Worm (Caenorhabditis elegans) whole organism, L2 larva: ENCODE results near the gene prp-21.

Experiments used
- R02D3.7 ChIP-seq: fragments of 150-350 bp; optimal IDR thresholded peaks from 2 replicates; lab custom pipeline; 2014; ENCODE audit warnings: missing biosample characterization, missing genetic modification characterization
- ama-1 ChIP-seq: fragments of 150-350 bp; optimal IDR thresholded peaks from 2 replicates; lab custom pipeline; 2018; ENCODE audit warnings: inconsistent platforms
- ceh-16 ChIP-seq: fragments of 150-350 bp; optimal IDR thresholded peaks from 2 replicates; lab custom pipeline; 2014; ENCODE audit warnings: missing biosample characterization, missing genetic modification characterization
- elt-3 ChIP-seq: sonication (generic microtip); optimal IDR thresholded peaks from 2 replicates; lab custom pipeline; 2017; ENCODE audit warnings: missing biosample characterization, missing genetic modification characterization
- mdl-1 ChIP-seq, 2 experiments: fragments of 150-350 bp in 1 of 2; sonication (generic microtip) in 1 of 2; optimal IDR thresholded peaks; 2 replicates each; lab custom pipeline; 2017; ENCODE audit warnings: missing biosample characterization in 2 of 2, missing genetic modification characterization in 2 of 2
- nhr-237 ChIP-seq: fragments of 150-350 bp; optimal IDR thresholded peaks from 2 replicates; lab custom pipeline; 2014; ENCODE audit warnings: missing biosample characterization, missing genetic modification characterization
- nhr-25 ChIP-seq: fragments of 150-350 bp; sonication (generic microtip); optimal IDR thresholded peaks from 3 replicates; lab custom pipeline; 2014; ENCODE audit warnings: missing biosample characterization, missing genetic modification characterization
- skn-1 ChIP-seq: sonication (generic microtip); optimal IDR thresholded peaks from 2 replicates; lab custom pipeline; 2017; ENCODE audit warnings: missing biosample characterization, missing genetic modification characterization
- snpc-4 ChIP-seq: fragments of 150-350 bp; optimal IDR thresholded peaks from 2 replicates; lab custom pipeline; 2014; ENCODE audit warnings: missing biosample characterization, missing genetic modification characterization
- unc-62 ChIP-seq: fragments of 150-350 bp; optimal IDR thresholded peaks from 2 replicates; lab custom pipeline; 2014; ENCODE audit warnings: missing biosample characterization, missing genetic modification reagents, missing genetic modification characterization
- ztf-11 ChIP-seq: sonication (generic microtip); optimal IDR thresholded peaks from 2 replicates; lab custom pipeline; 2017; ENCODE audit warnings: missing biosample characterization, missing genetic modification characterization

DNA sequence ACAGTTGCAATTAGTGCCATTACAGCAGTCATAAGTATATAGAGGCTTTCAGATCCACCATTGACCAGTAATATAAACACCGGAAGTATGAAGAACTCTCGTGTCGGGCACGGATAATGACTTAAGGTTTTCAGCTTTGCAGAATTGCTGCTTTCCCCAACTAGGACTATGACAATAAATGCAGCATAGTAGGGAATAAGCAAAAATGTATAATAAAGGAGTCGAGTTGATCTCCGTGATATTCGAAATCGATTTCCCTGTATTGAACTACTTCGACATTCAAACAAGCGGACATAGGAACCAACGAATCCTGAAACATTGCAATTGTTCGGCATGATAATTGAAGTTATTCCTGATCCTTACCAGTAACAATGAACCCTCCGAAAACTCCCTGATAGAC is 23.9 kb downstream of the prp-21 start:
- no peak for TF ChIP-seq snpc-4 (tag; lab: Kevin White, UChicago)
- TF ChIP-seq skn-1 (tag; lab: Kevin White, UChicago), result no peak
- no peak for TF ChIP-seq mdl-1 (tag; optimal IDR thresholded peaks at IDR 0.05; lab: Kevin White, UChicago)
- no peak for TF ChIP-seq ama-1
- no peak for TF ChIP-seq elt-3
- no peak for TF ChIP-seq nhr-25 (tag; lab: Kevin White, UChicago)
- no peak for TF ChIP-seq ztf-11 (tag; lab: Kevin White, UChicago)
- no peak for TF ChIP-seq unc-62 (GFP tag; lab: Kevin White, UChicago)
- no peak for TF ChIP-seq nhr-237 (tag; lab: Kevin White, UChicago)
- TF ChIP-seq ceh-16, result no peak
- no peak for TF ChIP-seq R02D3.7 (tag; lab: Kevin White, UChicago)
